Fruit fly (Drosophila melanogaster): Measurements from ENCODE around the gene CG16762.
A peak's percentile ranks its signal among the peaks of the same experiment; 100 is the strongest.

CG16762 gene

DNA sequence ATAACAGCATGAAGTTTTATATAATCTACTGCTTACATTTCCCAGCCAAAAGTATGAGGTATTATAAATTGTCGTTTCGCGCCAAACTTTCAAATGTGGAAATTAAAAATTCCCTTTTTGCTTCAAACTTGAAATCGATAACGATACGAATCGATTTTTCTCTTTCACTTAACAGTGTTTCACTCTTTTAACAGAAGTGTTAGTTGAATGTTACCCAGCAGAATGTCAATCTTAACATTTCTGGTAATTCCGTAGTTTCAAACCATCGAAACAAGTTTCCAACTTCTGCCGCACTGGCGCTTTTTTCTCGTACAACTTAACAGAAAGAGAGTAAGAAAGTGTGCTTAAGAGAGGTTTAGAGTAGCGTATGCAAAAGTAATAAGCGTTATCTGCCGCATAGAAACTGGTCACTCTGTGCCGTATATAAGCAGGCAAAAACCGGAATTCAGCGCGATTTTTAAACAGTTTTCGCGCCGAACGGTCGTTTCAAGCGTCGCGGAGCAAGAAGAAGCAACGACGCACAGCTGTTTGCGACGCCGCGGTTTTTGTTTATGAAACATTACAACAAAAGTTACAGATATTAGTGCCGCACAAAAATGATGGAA is 8.9 kb downstream of the CG16762 start (continued):
- TF ChIP-seq CG15479 (GFP tag; optimal IDR thresholded peaks at IDR 0.05): no peak
- no peak for TF ChIP-seq cato (GFP tag; optimal IDR thresholded peaks at IDR 0.05; ENCODE audit: borderline replicate concordance)
- peak; percentile 68 for TF ChIP-seq CG13624 (GFP tag; optimal IDR thresholded peaks at IDR 0.05)
- TF ChIP-seq CG7357 (GFP tag; IDR thresholded peaks at IDR 0.05): no peak
- TF ChIP-seq Atf-2 (GFP tag; optimal IDR thresholded peaks at IDR 0.05): peak; percentile 4
- TF ChIP-seq CG6683 (GFP tag; optimal IDR thresholded peaks at IDR 0.05): no peak
- TF ChIP-seq CG1233 (GFP tag; optimal IDR thresholded peaks at IDR 0.05): no peak
- TF ChIP-seq ERR (GFP tag; optimal IDR thresholded peaks at IDR 0.05): peak; percentile 53
- peak; percentile 51 for TF ChIP-seq CG15601 (tag; optimal IDR thresholded peaks at IDR 0.05)
- TF ChIP-seq tap (tag; optimal IDR thresholded peaks at IDR 0.05): no peak
- TF ChIP-seq Dad (GFP tag; optimal IDR thresholded peaks at IDR 0.05): no peak
- peak; percentile 57; the same call in 2 of the 4 replicates for TF ChIP-seq chinmo (GFP tag; IDR thresholded peaks at IDR 0.05; ENCODE audit: partially characterized antibody)
- TF ChIP-seq Deaf1 (tag; optimal IDR thresholded peaks at IDR 0.05): peak; percentile 49
- TF ChIP-seq CG31441 (GFP tag; IDR thresholded peaks at IDR 0.05): no peak
- TF ChIP-seq CG34376 (GFP tag; optimal IDR thresholded peaks at IDR 0.05): peak; percentile 80
- TF ChIP-seq CG13287 (GFP tag; IDR thresholded peaks at IDR 0.05; ENCODE audit: partially characterized antibody): peak; percentile 85
- peak; percentile 86 for TF ChIP-seq vvl (GFP tag; IDR thresholded peaks at IDR 0.05)
- peak in 1 of 3 experiments; percentile 5 for TF ChIP-seq lola (GFP tag; optimal IDR thresholded peaks at IDR 0.05)
- TF ChIP-seq luna (GFP tag; optimal IDR thresholded peaks at IDR 0.05): peak; percentile 69
- no peak for TF ChIP-seq Neu2 (GFP tag; optimal IDR thresholded peaks at IDR 0.05; ENCODE audit: borderline replicate concordance)
- TF ChIP-seq CG17829 (tag; optimal IDR thresholded peaks at IDR 0.05): peak; percentile 72
- no peak for TF ChIP-seq Oli (tag; optimal IDR thresholded peaks at IDR 0.05)
- no peak for TF ChIP-seq Drgx (GFP tag; IDR thresholded peaks at IDR 0.05)
- TF ChIP-seq Opbp (GFP tag; IDR thresholded peaks at IDR 0.05; ENCODE audit: partially characterized antibody): peak; percentile 61; the same call in 2 of the 3 replicates
- TF ChIP-seq HLH3B (GFP tag; IDR thresholded peaks at IDR 0.05): no peak
- no peak for TF ChIP-seq kah (GFP tag; optimal IDR thresholded peaks at IDR 0.05)
- no peak for TF ChIP-seq aop (GFP tag; IDR thresholded peaks at IDR 0.05)
- peak; percentile 81; the same call in 2 of the 3 replicates for TF ChIP-seq CG34422 (GFP tag; IDR thresholded peaks at IDR 0.05)
- TF ChIP-seq Lim3 (GFP tag; IDR thresholded peaks at IDR 0.05): no peak
- peak; percentile 9 for TF ChIP-seq CG2120 (GFP tag; optimal IDR thresholded peaks at IDR 0.05)
- no peak for TF ChIP-seq CG2889 (GFP tag; IDR thresholded peaks at IDR 0.05)
- TF ChIP-seq Ets65A (GFP tag): no peak
- TF ChIP-seq stc (GFP tag; IDR thresholded peaks at IDR 0.05): peak; percentile 55; the same call in 1 of the 2 replicates
- TF ChIP-seq CG10366 (GFP tag; IDR thresholded peaks at IDR 0.05): 0 out of 2 replicates have a peak, but pooled peaks have one; percentile 20
- TF ChIP-seq CG9797 (GFP tag; optimal IDR thresholded peaks at IDR 0.05): peak; percentile 88
- TF ChIP-seq CG14667 (GFP tag; IDR thresholded peaks at IDR 0.05): 0 out of 2 replicates have a peak, but pooled peaks have one; percentile 9
- TF ChIP-seq Dek (tag; optimal IDR thresholded peaks at IDR 0.05): peak; percentile 2
- no peak for TF ChIP-seq CG9817 (tag; optimal IDR thresholded peaks at IDR 0.05)
- no peak for TF ChIP-seq Atf3 (GFP tag; optimal IDR thresholded peaks at IDR 0.05)
- TF ChIP-seq CG4730 (GFP tag; IDR thresholded peaks at IDR 0.05): no peak
- peak; percentile 54; the same call in 1 of the 2 replicates for TF ChIP-seq Bgb (GFP tag; IDR thresholded peaks at IDR 0.05; ENCODE audit: partially characterized antibody)
- peak; percentile 54; the same call in 1 of the 3 replicates for TF ChIP-seq knrl (GFP tag; IDR thresholded peaks at IDR 0.05; ENCODE audit: partially characterized antibody)
- TF ChIP-seq unc-4 (GFP tag; IDR thresholded peaks at IDR 0.05; ENCODE audit: partially characterized antibody): peak; percentile 68
- no peak for TF ChIP-seq CG3838 (GFP tag; optimal IDR thresholded peaks at IDR 0.05)
- peak; percentile 34 for TF ChIP-seq CHES-1-like (GFP tag; optimal IDR thresholded peaks at IDR 0.05)
- no peak for TF ChIP-seq GATAe (GFP tag; conservative IDR thresholded peaks at IDR 0.05)
- no peak for TF ChIP-seq CG1529 (GFP tag; optimal IDR thresholded peaks at IDR 0.05)
- no peak for TF ChIP-seq cwo (GFP tag; optimal IDR thresholded peaks at IDR 0.05)
- TF ChIP-seq CG18262 (tag; optimal IDR thresholded peaks at IDR 0.05): peak; percentile 25
